Fruit fly (Drosophila melanogaster) whole organism, embryonic: Measurements from ENCODE around the gene CG31800.

Experiments
- CG10979 ChIP-seq: fragments of 200-800 bp; sonication (Bioruptor generic); optimal IDR thresholded peaks from 2 replicates; lab custom pipeline; 2018; ENCODE audit warnings: missing biosample characterization, mild to moderate bottlenecking, missing genetic modification characterization, moderate library complexity
- CG11456 ChIP-seq: fragments of 200-800 bp; sonication (Bioruptor generic); IDR thresholded peaks from 3 replicates; pipeline ENCODE4 v1.3.6; 2022; ENCODE audit warnings: missing biosample characterization, missing genetic modification characterization
- CG11504 ChIP-seq: fragments of 200-800 bp; sonication (Bioruptor generic); optimal IDR thresholded peaks from 3 replicates; lab custom pipeline; 2019; ENCODE audit warnings: missing biosample characterization, mild to moderate bottlenecking, missing genetic modification characterization, moderate library complexity
- CG12104 ChIP-seq: fragments of 200-800 bp; sonication (Bioruptor generic); optimal IDR thresholded peaks from 3 replicates; lab custom pipeline; 2016; ENCODE audit warnings: missing biosample characterization, missing genetic modification characterization
- CG1233 ChIP-seq: fragments of 200-800 bp; sonication (Bioruptor generic); optimal IDR thresholded peaks from 4 replicates; lab custom pipeline; 2018; ENCODE audit warnings: missing biosample characterization, mild to moderate bottlenecking, missing genetic modification characterization
- CG12659 ChIP-seq: fragments of 200-800 bp; sonication (Bioruptor generic); optimal IDR thresholded peaks from 3 replicates; lab custom pipeline; 2017; ENCODE audit warnings: mild to moderate bottlenecking, missing biosample characterization, missing genetic modification reagents, missing genetic modification characterization
- CG1792 ChIP-seq: fragments of 200-800 bp; sonication (Bioruptor generic); optimal IDR thresholded peaks from 2 replicates; lab custom pipeline; 2016; ENCODE audit warnings: missing biosample characterization, missing genetic modification characterization
- CG31441 ChIP-seq: fragments of 200-800 bp; sonication (Bioruptor generic); IDR thresholded peaks from 2 replicates; pipeline ENCODE4 v1.3.6; 2022; ENCODE audit warnings: missing biosample characterization, missing genetic modification characterization
- CG32532 ChIP-seq: fragments of 200-800 bp; sonication (Bioruptor generic); IDR thresholded peaks from 2 replicates; pipeline ENCODE4 v1.3.6; 2022; ENCODE audit warnings: missing biosample characterization, missing genetic modification characterization
- CG32772 ChIP-seq: fragments of 200-800 bp; sonication (Bioruptor generic); IDR thresholded peaks from 2 replicates; pipeline ENCODE4 v1.3.6; 2022; ENCODE audit warnings: missing biosample characterization, missing genetic modification characterization
- CG3847 ChIP-seq: fragments of 200-800 bp; sonication (Bioruptor generic); IDR thresholded peaks from 2 replicates; pipeline ENCODE4 v1.3.6; 2022; ENCODE audit warnings: missing biosample characterization, missing genetic modification characterization
- CG4282 ChIP-seq: fragments of 200-800 bp; sonication (Bioruptor generic); optimal IDR thresholded peaks from 2 replicates; lab custom pipeline; 2016; ENCODE audit warnings: missing biosample characterization, missing genetic modification characterization
- CG4360 ChIP-seq: fragments of 200-800 bp; sonication (Bioruptor generic); IDR thresholded peaks from 2 replicates; pipeline ENCODE4 v1.3.6; 2022; ENCODE audit warnings: missing biosample characterization, missing genetic modification characterization
- CG4617 ChIP-seq: fragments of 200-800 bp; sonication (Bioruptor generic); optimal IDR thresholded peaks from 3 replicates; lab custom pipeline; 2016; ENCODE audit warnings: missing biosample characterization, missing genetic modification characterization, borderline replicate concordance
- CG6689 ChIP-seq: fragments of 200-800 bp; sonication (Bioruptor generic); IDR thresholded peaks from 2 replicates; pipeline ENCODE4 v1.3.6; 2022; ENCODE audit warnings: missing biosample characterization, missing genetic modification characterization
- Camta ChIP-seq: fragments of 200-800 bp; sonication (Bioruptor generic); optimal IDR thresholded peaks from 2 replicates; lab custom pipeline; 2016; ENCODE audit warnings: missing biosample characterization, missing genetic modification characterization
- D19A ChIP-seq: fragments of 200-800 bp; optimal IDR thresholded peaks from 3 replicates; lab custom pipeline; 2019; ENCODE audit warnings: missing biosample characterization, mild to moderate bottlenecking, missing genetic modification characterization, moderate library complexity
- Dbx ChIP-seq: fragments of 200-800 bp; sonication (Bioruptor generic); IDR thresholded peaks from 3 replicates; pipeline ENCODE4 v1.3.6; 2022; ENCODE audit warnings: missing biosample characterization, missing genetic modification characterization
- Dll ChIP-seq: fragments of 200-800 bp; sonication (Bioruptor generic); IDR thresholded peaks from 4 replicates; pipeline ENCODE4 v1.3.6; 2022; ENCODE audit warnings: missing biosample characterization, missing genetic modification characterization; ENCODE audit not compliant: partially characterized antibody
- E2f2 ChIP-seq: fragments of 200-800 bp; sonication (Bioruptor generic); IDR thresholded peaks from 2 replicates; pipeline ENCODE4 v1.3.6; 2022; ENCODE audit warnings: missing biosample characterization, missing genetic modification characterization
- Ets65A ChIP-seq: fragments of 200-800 bp; sonication (Bioruptor generic); peaks from one replicate; lab custom pipeline; 2016; ENCODE audit warnings: missing biosample characterization, missing genetic modification characterization
- HLH3B ChIP-seq: fragments of 200-800 bp; sonication (Bioruptor generic); IDR thresholded peaks from 2 replicates; pipeline ENCODE4 v1.3.6; 2022; ENCODE audit warnings: missing biosample characterization, missing genetic modification characterization
- Jarid2 ChIP-seq: fragments of 200-800 bp; sonication (Bioruptor generic); optimal IDR thresholded peaks from 3 replicates; lab custom pipeline; 2017; ENCODE audit warnings: mild to moderate bottlenecking, missing biosample characterization, missing genetic modification reagents, missing genetic modification characterization
- Lim3 ChIP-seq: fragments of 200-800 bp; sonication (Bioruptor generic); IDR thresholded peaks from 2 replicates; pipeline ENCODE4 v1.3.6; 2022; ENCODE audit warnings: missing biosample characterization, missing genetic modification characterization
- MBD-R2 ChIP-seq: fragments of 200-800 bp; sonication (Bioruptor generic); IDR thresholded peaks from 2 replicates; pipeline ENCODE4 v1.3.6; 2022; ENCODE audit warnings: missing biosample characterization, missing genetic modification characterization
- NFAT ChIP-seq: fragments of 200-800 bp; sonication (Bioruptor generic); IDR thresholded peaks from 2 replicates; pipeline ENCODE4 v1.3.6; 2022; ENCODE audit warnings: missing biosample characterization, missing genetic modification characterization
- Opbp ChIP-seq: fragments of 200-800 bp; sonication (Bioruptor generic); IDR thresholded peaks from 3 replicates; pipeline ENCODE4 v1.3.6; 2022; ENCODE audit warnings: missing biosample characterization, missing genetic modification characterization; ENCODE audit not compliant: partially characterized antibody
- Rfx ChIP-seq: fragments of 200-800 bp; sonication (Bioruptor generic); IDR thresholded peaks from 2 replicates; pipeline ENCODE4 v1.3.6; 2022; ENCODE audit warnings: missing biosample characterization, missing genetic modification characterization
- Rx ChIP-seq: fragments of 200-800 bp; sonication (Bioruptor generic); IDR thresholded peaks from 2 replicates; pipeline ENCODE4 v1.3.6; 2022; ENCODE audit warnings: missing biosample characterization, missing genetic modification characterization
- Sox102F ChIP-seq: fragments of 200-800 bp; sonication (Bioruptor generic); optimal IDR thresholded peaks from 2 replicates; lab custom pipeline; 2018; ENCODE audit warnings: missing biosample characterization, mild to moderate bottlenecking, missing genetic modification characterization, moderate library complexity
- Sry-β ChIP-seq: fragments of 200-800 bp; sonication (Bioruptor generic); optimal IDR thresholded peaks from 2 replicates; lab custom pipeline; 2018; ENCODE audit warnings: missing biosample characterization, mild to moderate bottlenecking, missing genetic modification characterization, moderate library complexity
- Tbp ChIP-seq: fragments of >200 bp; optimal IDR thresholded peaks from 2 replicates; lab custom pipeline; 2018; ENCODE audit warnings: missing biosample characterization, missing genetic modification characterization
- amos ChIP-seq: fragments of 200-800 bp; sonication (Bioruptor generic); IDR thresholded peaks from 2 replicates; pipeline ENCODE4 v1.3.6; 2022; ENCODE audit warnings: missing biosample characterization, missing genetic modification characterization; ENCODE audit not compliant: partially characterized antibody
- bbx ChIP-seq: fragments of 200-800 bp; sonication (Bioruptor generic); IDR thresholded peaks from 2 replicates; pipeline ENCODE4 v1.3.6; 2022; ENCODE audit warnings: missing biosample characterization, missing genetic modification characterization; ENCODE audit not compliant: partially characterized antibody
- bcd ChIP-seq: fragments of 200-800 bp; sonication (Bioruptor generic); optimal IDR thresholded peaks from 2 replicates; lab custom pipeline; 2017; ENCODE audit warnings: missing biosample characterization, mild to moderate bottlenecking, missing genetic modification characterization
- dysf ChIP-seq: fragments of 200-800 bp; sonication (Bioruptor generic); IDR thresholded peaks from 3 replicates; pipeline ENCODE4 v1.3.6; 2022; ENCODE audit warnings: missing biosample characterization, missing genetic modification characterization
- ems ChIP-seq: fragments of 200-800 bp; sonication (Bioruptor generic); optimal IDR thresholded peaks from 3 replicates; lab custom pipeline; 2016; ENCODE audit warnings: missing biosample characterization, missing genetic modification characterization
- fd96Cb ChIP-seq: fragments of 200-800 bp; sonication (Bioruptor generic); optimal IDR thresholded peaks from 2 replicates; lab custom pipeline; 2018; ENCODE audit warnings: missing biosample characterization, mild to moderate bottlenecking, missing genetic modification characterization, moderate library complexity
- kni ChIP-seq: fragments of 200-800 bp; sonication (Bioruptor generic); optimal IDR thresholded peaks from 3 replicates; lab custom pipeline; 2017; ENCODE audit warnings: mild to moderate bottlenecking, missing biosample characterization, missing genetic modification reagents, missing genetic modification characterization
- mam ChIP-seq: fragments of 200-800 bp; sonication (Bioruptor generic); optimal IDR thresholded peaks from 3 replicates; lab custom pipeline; 2016; ENCODE audit warnings: missing biosample characterization, missing genetic modification characterization
- pb ChIP-seq: fragments of 200-800 bp; sonication (Bioruptor generic); optimal IDR thresholded peaks from 3 replicates; lab custom pipeline; 2016; ENCODE audit warnings: missing biosample characterization, missing genetic modification characterization
- phol ChIP-seq: fragments of 200-800 bp; sonication (Bioruptor generic); optimal IDR thresholded peaks from 3 replicates; lab custom pipeline; 2018; ENCODE audit warnings: missing biosample characterization, mild to moderate bottlenecking, missing genetic modification characterization, moderate library complexity
- prd ChIP-seq, 3 experiments: fragments of >200 bp in 2 of 3; fragments of 200-800 bp in 1 of 3; sonication (Bioruptor generic) in 1 of 3; optimal IDR thresholded peaks in 2 of 3; IDR thresholded peaks in 1 of 3; 2 replicates in 2 of 3; 3 replicates in 1 of 3; pipeline versions ENCODE4 v1.3.6 to Lab custom; 2017 to 2022; ENCODE audit warnings: missing biosample characterization in 1 of 3, missing genetic modification characterization in 1 of 3
- row ChIP-seq: fragments of 200-800 bp; sonication (Bioruptor generic); IDR thresholded peaks from 3 replicates; pipeline ENCODE4 v1.3.6; 2022; ENCODE audit warnings: missing biosample characterization, missing genetic modification characterization
- sens ChIP-seq: fragments of 200-800 bp; sonication (Bioruptor generic); peaks from one replicate; lab custom pipeline; 2016; ENCODE audit warnings: missing biosample characterization, missing genetic modification characterization
- seq ChIP-seq: fragments of 200-800 bp; sonication (Bioruptor generic); IDR thresholded peaks from 2 replicates; pipeline ENCODE4 v1.3.6; 2022; ENCODE audit warnings: missing biosample characterization, missing genetic modification characterization
- sna ChIP-seq: fragments of 200-800 bp; sonication (Bioruptor generic); IDR thresholded peaks from 2 replicates; pipeline ENCODE4 v1.3.6; 2022; ENCODE audit warnings: missing biosample characterization, missing genetic modification characterization; ENCODE audit not compliant: partially characterized antibody
- tgo ChIP-seq: fragments of 200-800 bp; sonication (Bioruptor generic); IDR thresholded peaks from 3 replicates; pipeline ENCODE4 v1.3.6; 2022; ENCODE audit warnings: missing biosample characterization, missing genetic modification characterization

CG31800 gene

DNA sequence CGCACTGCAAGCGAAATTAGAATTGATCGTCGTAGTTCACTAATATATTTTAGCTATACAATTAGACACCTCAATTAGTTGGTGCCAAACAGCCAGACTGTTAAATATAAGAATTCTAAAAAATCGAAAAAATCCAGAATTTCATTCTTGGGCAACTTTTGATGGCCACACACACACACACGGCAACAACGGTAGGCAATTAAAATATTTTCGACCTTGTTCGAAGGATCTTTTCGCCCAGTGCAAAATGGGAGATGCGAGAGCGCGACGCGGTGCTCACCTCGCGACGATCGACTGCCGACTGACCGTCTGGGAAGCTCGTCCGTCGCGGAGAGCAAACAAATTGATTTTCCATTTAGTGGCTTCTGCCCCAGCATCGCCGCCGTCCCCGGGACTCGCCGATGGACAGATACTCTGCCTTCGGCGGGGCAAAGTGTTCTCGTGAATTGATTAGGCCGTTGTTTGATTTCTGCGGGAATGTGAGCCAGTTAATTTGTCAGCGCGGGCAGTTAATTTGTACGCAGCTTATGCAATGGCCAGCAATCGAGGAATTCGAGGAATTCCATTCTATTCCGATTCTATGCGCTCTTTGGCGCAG, 35.3 kb upstream of the CG31800 start, which contains the start of gene CG10702 (continued):
- peak; percentile 1 for TF ChIP-seq CG10979 (tag; lab: Kevin White, UChicago)
- TF ChIP-seq CG32772: no peak
- TF ChIP-seq Dbx (GFP tag; lab: Robert Waterston, UW): 0 out of 3 replicates have a peak, but pooled peaks have one; percentile 18
- no peak for TF ChIP-seq CG1233 (GFP tag; lab: Kevin White, UChicago)
- peak; percentile 27; the same call in 1 of the 2 replicates for TF ChIP-seq CG6689 (GFP tag; lab: Robert Waterston, UW)
- TF ChIP-seq Ets65A (GFP tag; lab: Kevin White, UChicago): peak; percentile 91
- no peak for TF ChIP-seq fd96Cb (tag; lab: Kevin White, UChicago)
- peak; percentile 5 for TF ChIP-seq CG1792 (GFP tag; lab: Kevin White, UChicago)
- peak; percentile 15 for TF ChIP-seq ems (GFP tag; lab: Kevin White, UChicago)
- TF ChIP-seq amos (GFP tag; lab: Robert Waterston, UW): peak; percentile 17; the same call in 1 of the 2 replicates
- 0 out of 2 replicates have a peak, but pooled peaks have one; percentile 29 for TF ChIP-seq CG32532
- TF ChIP-seq tgo (GFP tag; lab: Robert Waterston, UW): peak; percentile 18; the same call in 1 of the 3 replicates
- TF ChIP-seq mam (GFP tag; lab: Kevin White, UChicago): peak; percentile 39
- peak; percentile 15 for TF ChIP-seq Sox102F (GFP tag; lab: Kevin White, UChicago)
- TF ChIP-seq CG11456 (GFP tag; lab: Robert Waterston, UW): 0 out of 3 replicates have a peak, but pooled peaks have one; percentile 5
- TF ChIP-seq CG4282 (GFP tag; lab: Kevin White, UChicago): no peak
- TF ChIP-seq CG3847 (GFP tag; lab: Robert Waterston, UW): 0 out of 2 replicates have a peak, but pooled peaks have one; percentile 5
- peak; percentile 33; the same call in 1 of the 2 replicates for TF ChIP-seq CG31441 (GFP tag; lab: Robert Waterston, UW)
- no peak for TF ChIP-seq pb (GFP tag; lab: Kevin White, UChicago)
- 0 out of 2 replicates have a peak, but pooled peaks have one; percentile 13 for TF ChIP-seq NFAT (GFP tag; lab: Robert Waterston, UW)
- TF ChIP-seq CG4360 (GFP tag; lab: Robert Waterston, UW): no peak
- TF ChIP-seq bcd (GFP tag; lab: Kevin White, UChicago): peak; percentile 20
- no peak for TF ChIP-seq prd (optimal IDR thresholded peaks at IDR 0.05; lab: Kevin White, UChicago)
- no peak for TF ChIP-seq prd (GFP tag; IDR thresholded peaks at IDR 0.05; lab: Robert Waterston, UW)
- 0 out of 2 replicates have a peak, but pooled peaks have one; percentile 6 for TF ChIP-seq Rx
- TF ChIP-seq D19A (tag; lab: Kevin White, UChicago): peak; percentile 80
- peak; percentile 18; the same call in 1 of the 3 replicates for TF ChIP-seq dysf (GFP tag; lab: Robert Waterston, UW)

DNA sequence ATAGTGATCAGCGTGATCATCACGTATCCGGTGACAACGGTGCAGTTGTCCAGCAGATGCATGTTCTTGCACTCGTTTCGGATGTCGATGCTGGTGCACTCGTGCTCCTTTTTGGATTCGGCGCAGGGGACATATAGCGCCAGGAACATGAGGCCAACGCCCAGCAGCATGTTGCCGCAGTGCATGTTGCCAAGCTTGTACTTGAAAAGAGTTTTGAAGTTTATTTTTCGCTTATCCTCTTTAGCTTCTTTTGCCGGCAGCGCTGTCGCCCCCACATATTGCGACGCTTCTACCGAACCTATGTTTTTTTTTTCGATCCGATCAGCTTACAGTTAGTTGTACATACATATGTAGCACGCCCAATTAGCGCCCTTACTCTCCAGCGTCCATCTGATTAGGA, 34.0 kb upstream of the CG31800 start:
- TF ChIP-seq CG12659: no peak
- no peak for TF ChIP-seq Tbp
- TF ChIP-seq seq: no peak
- TF ChIP-seq Jarid2 (GFP tag; lab: Kevin White, UChicago): no peak
- 0 out of 4 replicates have a peak, but pooled peaks have one; percentile 39 for TF ChIP-seq Dll
- no peak for TF ChIP-seq kni (GFP tag; lab: Kevin White, UChicago)
- TF ChIP-seq Sry-β (GFP tag; lab: Kevin White, UChicago): no peak
- TF ChIP-seq HLH3B: 0 out of 2 replicates have a peak, but pooled peaks have one; percentile 7
- peak; percentile 94 for TF ChIP-seq CG11504 (tag; lab: Kevin White, UChicago)
- TF ChIP-seq Lim3 (GFP tag; lab: Robert Waterston, UW): peak; percentile 36; the same call in 1 of the 2 replicates

DNA sequence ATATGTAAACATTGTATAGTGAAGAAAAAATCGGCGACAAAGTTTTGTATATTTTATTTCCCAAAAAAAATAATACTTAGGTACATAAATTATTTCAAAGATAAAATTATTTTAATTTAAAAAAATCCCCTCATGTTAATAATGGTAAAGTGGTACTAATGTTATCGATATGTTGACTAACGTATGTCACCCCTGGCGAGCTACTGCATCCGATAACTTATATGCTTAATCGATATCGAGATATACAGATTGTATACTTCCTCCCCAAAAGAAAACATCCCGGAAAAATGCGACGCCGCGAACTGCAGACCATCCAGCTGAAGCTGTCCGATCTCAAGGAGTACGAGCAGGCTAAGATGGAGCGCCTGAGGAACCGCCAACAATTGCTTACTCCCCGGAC, 30.3 kb upstream of the CG31800 start, which contains the start of gene CG17343:
CG17343 (plus strand) TSS at position 224 of the 400 bp plus-strand sequence.
- TF ChIP-seq Rfx (GFP tag; lab: Robert Waterston, UW) (no peak), row (GFP tag; lab: Robert Waterston, UW) (peak; percentile 46; the same call in 2 of the 3 replicates), MBD-R2 (GFP tag; lab: Robert Waterston, UW) (peak; percentile 86), Camta (GFP tag; lab: Kevin White, UChicago) (no peak), sens (GFP tag; lab: Kevin White, UChicago) (peak; percentile 6), sna (GFP tag; lab: Robert Waterston, UW) (peak; percentile 82), bbx (peak; percentile 95), Opbp (GFP tag; lab: Robert Waterston, UW) (peak; percentile 91; the same call in 2 of the 3 replicates), phol (no peak), E2f2 (GFP tag; lab: Robert Waterston, UW) (peak; percentile 53), CG4617 (GFP tag; lab: Kevin White, UChicago) (peak; percentile 41), CG12104 (no peak)
